Worm (Caenorhabditis elegans): ENCODE data around the gene ggtb-1.

DNA sequence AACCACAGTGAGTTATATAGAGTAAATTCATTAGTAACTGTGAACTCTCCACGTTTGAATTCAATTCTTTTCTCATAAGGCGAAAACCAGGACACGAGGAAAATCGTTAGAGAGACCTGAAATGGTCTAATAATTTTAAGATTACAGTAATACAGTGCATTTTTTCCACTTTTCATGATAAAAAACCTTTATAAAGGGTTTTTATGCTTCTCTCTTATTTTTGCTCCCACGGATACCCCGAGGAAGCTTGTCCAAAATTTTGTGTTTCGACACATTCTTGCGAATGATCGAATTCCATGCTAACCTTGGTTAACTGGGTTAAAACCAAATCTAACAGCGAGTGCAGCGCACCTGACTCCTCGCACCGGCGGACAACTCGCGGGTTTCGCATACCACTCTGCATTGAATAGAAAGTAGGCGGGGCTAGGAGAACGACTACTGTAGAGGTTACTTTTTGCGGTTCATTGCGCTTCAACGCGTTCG, 6.7 kb downstream of the ggtb-1 start:
- TF ChIP-seq W03F9.2 (tag; optimal IDR thresholded peaks at IDR 0.05) (no peak), him-1 (tag; optimal IDR thresholded peaks at IDR 0.05) (no peak), dao-5 (tag; optimal IDR thresholded peaks at IDR 0.05) (no peak)

All from whole organism, L4/young adult.